Worm (Caenorhabditis elegans): ENCODE measurements around the gene btb-2.

DNA sequence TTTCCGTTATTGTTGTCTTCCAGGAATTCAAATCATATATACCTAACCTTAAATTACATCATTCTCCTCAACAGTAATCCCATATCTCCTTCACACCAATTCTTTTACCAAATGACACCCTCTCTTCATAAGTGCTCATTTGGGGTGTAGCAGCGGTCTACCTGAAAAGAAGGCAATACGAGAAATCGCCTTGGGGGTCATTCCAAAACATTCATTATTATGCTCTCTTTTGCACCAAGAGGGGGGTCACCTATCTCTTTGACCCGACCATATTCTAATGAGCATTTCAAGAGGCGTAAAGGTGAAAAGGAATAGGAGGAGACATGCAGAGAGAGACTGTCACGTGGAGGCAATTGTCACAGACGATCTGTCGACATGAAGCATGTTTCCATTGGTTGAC, 35.1 kb downstream of the btb-2 start:
- TF ChIP-seq blmp-1 (tag; optimal IDR thresholded peaks at IDR 0.05; ENCODE audit: insufficient read depth) (no peak), ama-1 (optimal IDR thresholded peaks at IDR 0.05) (no peak), lin-39 (tag; optimal IDR thresholded peaks at IDR 0.05) (no peak), egl-27 (tag; optimal IDR thresholded peaks at IDR 0.05) (no peak), zag-1 (tag; optimal IDR thresholded peaks at IDR 0.05) (no peak), ztf-1 (GFP tag; conservative IDR thresholded peaks at IDR 0.05) (no peak), mab-5 (tag; optimal IDR thresholded peaks at IDR 0.05) (no peak), mdl-1 (tag; optimal IDR thresholded peaks at IDR 0.05) (no peak), unc-55 (GFP tag; optimal IDR thresholded peaks at IDR 0.05) (no peak), nhr-237 (tag; optimal IDR thresholded peaks at IDR 0.05) (no peak), ZK546.5 (tag; optimal IDR thresholded peaks at IDR 0.05) (no peak), ztf-4 (tag; optimal IDR thresholded peaks at IDR 0.05) (no peak), nhr-77 (tag; optimal IDR thresholded peaks at IDR 0.05) (no peak)

Data from whole organism, L2 larva.